Worm (Caenorhabditis elegans) whole organism, young adult: Measurements from ENCODE around the gene prx-5.

Experiments used
- B0019.2 ChIP-seq: fragments of 200-800 bp; sonication (Bioruptor generic); conservative IDR thresholded peaks from 2 replicates; pipeline ENCODE4 v1.3.6; 2022; ENCODE audit warnings: missing genetic modification reagents, missing genetic modification characterization, missing compliant biosample characterization
- B0261.1 ChIP-seq: sonication (generic microtip); optimal IDR thresholded peaks from 2 replicates; lab custom pipeline; 2016; ENCODE audit warnings: mild to moderate bottlenecking, missing genetic modification characterization, moderate library complexity, missing compliant biosample characterization
- B0336.3 ChIP-seq: fragments of 200-800 bp; sonication (Bioruptor generic); IDR thresholded peaks from 2 replicates; pipeline ENCODE4 v1.3.6; 2022; ENCODE audit warnings: missing genetic modification characterization, missing compliant biosample characterization
- C06A6.2 ChIP-seq: fragments of 200-800 bp; sonication (Bioruptor generic); conservative IDR thresholded peaks from 2 replicates; pipeline ENCODE4 v1.3.6; 2022; ENCODE audit warnings: missing genetic modification characterization, missing compliant biosample characterization
- C17E4.6 ChIP-seq: fragments of 200-800 bp; sonication (Bioruptor generic); IDR thresholded peaks from 2 replicates; pipeline ENCODE4 v1.3.6; 2022; ENCODE audit warnings: missing genetic modification reagents, missing genetic modification characterization, missing compliant biosample characterization
- D2030.7 ChIP-seq: fragments of 200-800 bp; sonication (Bioruptor generic); IDR thresholded peaks from 2 replicates; pipeline ENCODE4 v1.3.6; 2022; ENCODE audit warnings: missing genetic modification reagents, missing genetic modification characterization, missing compliant biosample characterization
- F23B12.7 ChIP-seq: sonication (generic microtip); optimal IDR thresholded peaks from 2 replicates; lab custom pipeline; 2017; ENCODE audit warnings: missing genetic modification characterization, mild to moderate bottlenecking, missing compliant biosample characterization, antibody characterized with exemption, moderate library complexity; ENCODE audit not compliant: insufficient read depth
- F39B2.1 ChIP-seq: fragments of 200-800 bp; sonication (Bioruptor generic); IDR thresholded peaks from 2 replicates; pipeline ENCODE4 v1.3.6; 2022; ENCODE audit warnings: missing genetic modification reagents, missing genetic modification characterization, missing compliant biosample characterization
- F49E8.2 ChIP-seq: sonication (generic microtip); optimal IDR thresholded peaks from 3 replicates; lab custom pipeline; 2017; ENCODE audit warnings: missing genetic modification characterization, mild to moderate bottlenecking, missing compliant biosample characterization, antibody characterized with exemption, moderate library complexity; ENCODE audit not compliant: insufficient read depth
- Y56A3A.18 ChIP-seq: fragments of 200-800 bp; sonication (Bioruptor generic); IDR thresholded peaks from 2 replicates; pipeline ENCODE4 v1.3.6; 2022; ENCODE audit warnings: missing genetic modification reagents, missing genetic modification characterization, missing compliant biosample characterization
- atf-7 ChIP-seq: sonication (generic microtip); optimal IDR thresholded peaks from 2 replicates; lab custom pipeline; 2017; ENCODE audit warnings: mild to moderate bottlenecking, missing genetic modification characterization, missing compliant biosample characterization
- athp-1 ChIP-seq: sonication (generic microtip); optimal IDR thresholded peaks from 2 replicates; lab custom pipeline; 2017; ENCODE audit warnings: mild to moderate bottlenecking, missing genetic modification characterization, missing compliant biosample characterization
- attf-5 ChIP-seq: fragments of 200-800 bp; sonication (Bioruptor generic); optimal IDR thresholded peaks from 2 replicates; lab custom pipeline; 2018; ENCODE audit warnings: mild to moderate bottlenecking, missing genetic modification characterization, missing compliant biosample characterization
- ceh-27 ChIP-seq: fragments of 200-800 bp; sonication (Bioruptor generic); optimal IDR thresholded peaks from 2 replicates; lab custom pipeline; 2018; ENCODE audit warnings: mild to moderate bottlenecking, missing genetic modification characterization, moderate library complexity, missing compliant biosample characterization
- die-1 ChIP-seq: sonication (generic microtip); optimal IDR thresholded peaks from 2 replicates; lab custom pipeline; 2016; ENCODE audit warnings: missing genotype, mild to moderate bottlenecking, missing genetic modification characterization, missing compliant biosample characterization
- dpff-1 ChIP-seq: sonication (generic microtip); optimal IDR thresholded peaks from 2 replicates; lab custom pipeline; 2017; ENCODE audit warnings: mild to moderate bottlenecking, missing genetic modification characterization, missing compliant biosample characterization
- dpl-1 ChIP-seq: fragments of 150-350 bp; optimal IDR thresholded peaks from 2 replicates; lab custom pipeline; 2014; ENCODE audit warnings: missing biosample characterization, missing genetic modification reagents, missing genetic modification characterization
- ekl-4 ChIP-seq: fragments of 200-800 bp; sonication (Bioruptor generic); IDR thresholded peaks from 2 replicates; pipeline ENCODE4 v1.3.6; 2022; ENCODE audit warnings: missing genetic modification reagents, missing genetic modification characterization, missing compliant biosample characterization
- ets-4 ChIP-seq: fragments of 200-800 bp; sonication (Bioruptor generic); optimal IDR thresholded peaks from 2 replicates; lab custom pipeline; 2018; ENCODE audit warnings: mild to moderate bottlenecking, missing genetic modification characterization, missing compliant biosample characterization
- hsf-1 ChIP-seq: fragments of 200-800 bp; sonication (Bioruptor generic); IDR thresholded peaks from 2 replicates; pipeline ENCODE4 v1.3.6; 2022; ENCODE audit warnings: missing genetic modification reagents, missing genetic modification characterization, missing compliant biosample characterization
- lag-1 ChIP-seq: fragments of 200-800 bp; sonication (Bioruptor generic); IDR thresholded peaks from 2 replicates; pipeline ENCODE4 v1.3.6; 2022; ENCODE audit warnings: missing genetic modification reagents, missing genetic modification characterization, missing compliant biosample characterization
- let-526 ChIP-seq: fragments of 200-800 bp; sonication (Bioruptor generic); IDR thresholded peaks from 2 replicates; pipeline ENCODE4 v1.3.6; 2022; ENCODE audit warnings: missing genetic modification reagents, missing genetic modification characterization, missing compliant biosample characterization
- let-607 ChIP-seq, 2 experiments: fragments of 200-800 bp in 1 of 2; sonication (Bioruptor generic) in 1 of 2; sonication (generic microtip) in 1 of 2; optimal IDR thresholded peaks; 2 replicates each; lab custom pipeline; 2016 to 2018; ENCODE audit warnings: mild to moderate bottlenecking in 2 of 2, missing compliant biosample characterization in 2 of 2, missing genetic modification characterization in 2 of 2, moderate library complexity in 2 of 2, missing genotype in 1 of 2
- lsy-27 ChIP-seq: sonication (generic microtip); optimal IDR thresholded peaks from 2 replicates; lab custom pipeline; 2017; ENCODE audit warnings: missing genetic modification characterization, mild to moderate bottlenecking, missing compliant biosample characterization, antibody characterized with exemption, missing genotype, borderline replicate concordance; ENCODE audit not compliant: insufficient read depth
- madf-10 ChIP-seq: sonication (generic microtip); optimal IDR thresholded peaks from 2 replicates; lab custom pipeline; 2016; ENCODE audit warnings: mild to moderate bottlenecking, missing genetic modification characterization, missing compliant biosample characterization
- nhr-27 ChIP-seq: fragments of 200-800 bp; sonication (Bioruptor generic); optimal IDR thresholded peaks from 2 replicates; lab custom pipeline; 2018; ENCODE audit warnings: mild to moderate bottlenecking, missing genetic modification characterization, moderate library complexity, missing compliant biosample characterization
- rec-8 ChIP-seq, 2 experiments: sonication (generic microtip); optimal IDR thresholded peaks; 2 replicates each; lab custom pipeline; 2016; ENCODE audit warnings: mild to moderate bottlenecking in 2 of 2, missing genetic modification characterization in 2 of 2, missing genetic modification reagents in 2 of 2, missing genotype in 2 of 2, missing biosample characterization in 1 of 2, missing compliant biosample characterization in 1 of 2, moderate library complexity in 1 of 2
- rpc-1 ChIP-seq, 2 experiments: fragments of 150-350 bp in 1 of 2; sonication (generic microtip) in 1 of 2; optimal IDR thresholded peaks; 2 replicates each; lab custom pipeline; 2014 to 2018; ENCODE audit warnings: missing biosample characterization in 1 of 2, missing genetic modification characterization in 1 of 2, missing genetic modification reagents in 1 of 2, missing genotype in 1 of 2
- sea-2 ChIP-seq: fragments of 200-800 bp; sonication (Bioruptor generic); IDR thresholded peaks from 2 replicates; pipeline ENCODE4 v1.3.6; 2022; ENCODE audit warnings: missing genetic modification characterization, missing compliant biosample characterization
- snpc-3.4 ChIP-seq: sonication (generic microtip); optimal IDR thresholded peaks from 2 replicates; lab custom pipeline; 2017; ENCODE audit warnings: missing genetic modification characterization, mild to moderate bottlenecking, missing compliant biosample characterization, antibody characterized with exemption, moderate library complexity, missing genotype, missing genetic modification reagents
- zfh-2 ChIP-seq: fragments of 200-800 bp; sonication (Bioruptor generic); conservative IDR thresholded peaks from 2 replicates; pipeline ENCODE4 v1.3.6; 2022; ENCODE audit warnings: missing genetic modification reagents, missing genetic modification characterization, missing compliant biosample characterization
- ztf-18 ChIP-seq: sonication (generic microtip); optimal IDR thresholded peaks from 2 replicates; lab custom pipeline; 2016; ENCODE audit warnings: missing genotype, mild to moderate bottlenecking, missing genetic modification characterization, missing compliant biosample characterization
- ztf-22 ChIP-seq: fragments of 200-800 bp; sonication (Bioruptor generic); optimal IDR thresholded peaks from 2 replicates; lab custom pipeline; 2018; ENCODE audit warnings: mild to moderate bottlenecking, missing genetic modification characterization, moderate library complexity, missing compliant biosample characterization
- ztf-26 ChIP-seq: sonication (generic microtip); optimal IDR thresholded peaks from 2 replicates; lab custom pipeline; 2017; ENCODE audit warnings: missing genetic modification characterization, missing compliant biosample characterization
- ztf-28 ChIP-seq: fragments of 200-800 bp; sonication (Bioruptor generic); IDR thresholded peaks from 2 replicates; pipeline ENCODE4 v1.3.6; 2022; ENCODE audit warnings: missing genetic modification reagents, missing genetic modification characterization, missing compliant biosample characterization

The prx-5 gene

DNA sequence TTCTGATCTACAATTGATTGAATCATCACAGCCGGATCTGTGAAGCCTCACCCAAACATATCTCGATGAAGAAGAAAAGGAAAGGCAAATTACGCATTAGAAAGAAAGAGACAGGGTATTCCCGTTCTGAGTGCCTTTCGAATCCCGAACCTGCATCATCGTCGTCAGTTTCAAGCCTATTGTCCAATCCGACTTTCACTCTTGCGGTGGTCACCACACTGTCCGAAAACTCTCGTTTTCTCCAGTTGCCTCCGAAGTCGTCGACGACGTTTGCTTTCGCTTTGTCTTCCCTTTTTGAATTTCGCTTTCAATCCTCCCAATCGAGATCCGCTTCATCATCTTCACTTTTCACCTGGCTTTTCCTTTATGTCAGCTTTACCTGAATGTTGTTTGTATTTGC is 44.5 kb downstream of the prx-5 start:
- no peak for TF ChIP-seq ztf-18 (tag; lab: Kevin White, UChicago)
- TF ChIP-seq D2030.7 = no peak
- no peak for TF ChIP-seq let-526 (GFP tag; lab: Robert Waterston, UW)
- no peak for TF ChIP-seq rec-8 (tag; optimal IDR thresholded peaks at IDR 0.05; lab: Kevin White, UChicago)
- TF ChIP-seq ekl-4 (GFP tag; lab: Robert Waterston, UW) = no peak
- TF ChIP-seq B0261.1 = no peak
- TF ChIP-seq rpc-1 (optimal IDR thresholded peaks at IDR 0.05; lab: Kevin White, UChicago) = no peak
- no peak for TF ChIP-seq rpc-1 (tag; optimal IDR thresholded peaks at IDR 0.05; lab: Kevin White, UChicago)
- no peak for TF ChIP-seq lag-1
- TF ChIP-seq F23B12.7 (tag; lab: Kevin White, UChicago) = no peak
- no peak for TF ChIP-seq dpl-1

DNA sequence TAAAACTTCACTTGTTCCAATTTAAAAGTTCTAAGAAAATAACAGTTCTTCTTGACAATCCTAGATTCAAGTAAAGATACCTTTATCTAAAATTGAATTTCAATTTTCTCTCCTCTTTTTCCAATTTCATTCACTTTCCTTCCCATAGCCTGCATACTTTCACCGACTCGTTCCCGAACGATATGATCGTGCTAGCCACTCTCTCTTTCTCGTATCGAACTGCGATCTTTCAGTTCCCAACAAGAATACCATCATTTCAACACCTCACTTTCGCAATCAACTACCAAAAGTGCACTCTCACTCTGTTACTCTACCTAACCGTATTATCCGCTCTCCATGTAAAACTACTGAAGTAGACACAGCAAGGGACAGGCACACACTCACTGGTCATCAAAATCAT is 45.4 kb downstream of the prx-5 start:
- TF ChIP-seq C17E4.6 (GFP tag; lab: Robert Waterston, UW) (no peak), ztf-22 (no peak), nhr-27 (tag; lab: Kevin White, UChicago) (no peak), B0336.3 (GFP tag; lab: Robert Waterston, UW) (no peak), ceh-27 (GFP tag; lab: Kevin White, UChicago) (no peak), rpc-1 (optimal IDR thresholded peaks at IDR 0.05; lab: Kevin White, UChicago) (no peak), rpc-1 (tag; optimal IDR thresholded peaks at IDR 0.05; lab: Kevin White, UChicago) (no peak), ztf-28 (GFP tag; lab: Robert Waterston, UW) (no peak), Y56A3A.18 (GFP tag; lab: Robert Waterston, UW) (no peak), ztf-26 (tag; lab: Kevin White, UChicago) (no peak), ets-4 (GFP tag; lab: Kevin White, UChicago) (no peak), F23B12.7 (tag; lab: Kevin White, UChicago) (no peak), zfh-2 (GFP tag; lab: Robert Waterston, UW) (no peak), sea-2 (GFP tag; lab: Robert Waterston, UW) (no peak), F39B2.1 (GFP tag; lab: Robert Waterston, UW) (no peak), lsy-27 (tag; lab: Kevin White, UChicago) (no peak), attf-5 (GFP tag; lab: Kevin White, UChicago) (no peak), atf-7 (tag; lab: Kevin White, UChicago) (no peak), let-607 (tag; optimal IDR thresholded peaks at IDR 0.05; lab: Kevin White, UChicago) (no peak), C06A6.2 (GFP tag; lab: Robert Waterston, UW) (no peak)
- TF ChIP-seq, all 124 proteins: peak for 0

DNA sequence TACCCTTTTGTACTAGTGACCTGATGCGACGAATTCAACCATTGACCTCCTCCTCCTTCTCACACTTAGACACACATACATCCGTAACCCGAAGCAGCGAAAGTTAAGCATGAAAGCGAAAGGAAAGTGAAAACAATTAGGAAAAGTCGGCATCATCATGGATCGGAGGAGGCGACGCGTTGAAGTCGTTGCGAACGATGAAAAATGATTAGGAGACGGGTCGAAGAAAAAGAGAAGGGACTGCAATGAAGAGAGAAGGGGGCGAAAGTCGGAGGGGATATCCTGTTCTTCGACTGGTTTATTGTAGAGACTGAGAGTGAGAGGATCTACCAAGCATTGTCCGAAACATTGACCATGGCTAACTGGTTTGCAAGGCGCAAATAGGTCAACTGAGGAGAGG is 46.4 kb downstream of the prx-5 start:
- TF ChIP-seq let-526 (GFP tag; lab: Robert Waterston, UW) (no peak), die-1 (tag; lab: Kevin White, UChicago) (no peak), dpff-1 (no peak), F49E8.2 (no peak), madf-10 (tag; lab: Kevin White, UChicago) (no peak), ekl-4 (GFP tag; lab: Robert Waterston, UW) (no peak)

DNA sequence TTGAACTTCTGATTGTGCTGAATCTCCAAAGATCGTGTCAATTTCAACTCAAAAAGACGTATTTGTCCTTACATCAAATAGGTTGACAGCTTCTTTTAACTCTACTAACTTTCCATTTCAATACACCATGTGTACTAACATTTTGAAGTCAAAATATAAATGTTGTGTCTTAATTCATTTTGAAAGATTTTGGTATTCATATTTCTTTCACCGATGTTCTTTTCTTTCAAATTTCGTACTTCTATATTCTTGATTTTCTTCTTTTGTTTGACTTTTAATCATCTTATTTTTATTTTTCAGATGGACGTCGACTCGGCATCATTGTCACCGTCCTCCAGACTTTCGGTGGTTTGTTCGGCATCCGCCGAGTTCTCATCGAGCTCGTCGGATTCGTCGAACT is 47.1 kb downstream of the prx-5 start, which contains the start of gene atf-2:
atf-2 (plus strand) TSS at position 301 of the 400 bp plus-strand sequence.
- TF ChIP-seq lsy-27 (tag; lab: Kevin White, UChicago) (no peak), rpc-1 (optimal IDR thresholded peaks at IDR 0.05; lab: Kevin White, UChicago) (no peak), rpc-1 (tag; optimal IDR thresholded peaks at IDR 0.05; lab: Kevin White, UChicago) (no peak), hsf-1 (GFP tag; lab: Robert Waterston, UW) (no peak), B0019.2 (GFP tag; lab: Robert Waterston, UW) (no peak), athp-1 (tag; lab: Kevin White, UChicago) (no peak), snpc-3.4 (tag; lab: Kevin White, UChicago) (no peak)
